ENCODE assay signal across 6 fruit fly cellular contexts in genomic region chrX:21071693-21072357, dm6.
TF ChIP-seq lines count a peak whose summit lies in the region.

No protein-coding gene starts in this region.

- TF ChIP-seq CTCF in whole organism, embryonic (GFP tag; optimal IDR thresholded peaks at IDR 0.05; lab: Kevin White, UChicago) = no peak

TF ChIP-seq in whole organism, 6 proteins besides CTCF, POLR2A, EP300 and RAD21:
- TF ChIP-seq psq (optimal IDR thresholded peaks at IDR 0.05; lab: Kevin White, UChicago) (no peak), pan (optimal IDR thresholded peaks at IDR 0.05; lab: Kevin White, UChicago) (no peak), usp (GFP tag; optimal IDR thresholded peaks at IDR 0.05; lab: Kevin White, UChicago) (no peak), CG8478 (optimal IDR thresholded peaks at IDR 0.05; lab: Kevin White, UChicago) (no peak), EcR (GFP tag; optimal IDR thresholded peaks at IDR 0.05; lab: Kevin White, UChicago) (peak; percentile 35 to 73)

TF ChIP-seq in whole organism, adult, 20 proteins besides CTCF, POLR2A, EP300 and RAD21 (continues in another document):
- TF ChIP-seq Clk (GFP tag; optimal IDR thresholded peaks at IDR 0.05; lab: Kevin White, UChicago) (no peak), bab1 (GFP tag; optimal IDR thresholded peaks at IDR 0.05; lab: Kevin White, UChicago) (no peak), CG7101 (tag; optimal IDR thresholded peaks at IDR 0.05; lab: Kevin White, UChicago) (no peak), ovo (GFP tag; optimal IDR thresholded peaks at IDR 0.05; lab: Kevin White, UChicago) (peak; percentile 83), cnc (optimal IDR thresholded peaks at IDR 0.05; lab: Kevin White, UChicago) (no peak), CG14711 (tag; optimal IDR thresholded peaks at IDR 0.05; lab: Kevin White, UChicago) (no peak), CG11617 (GFP tag; optimal IDR thresholded peaks at IDR 0.05; lab: Kevin White, UChicago) (no peak), toe (GFP tag; optimal IDR thresholded peaks at IDR 0.05; lab: Kevin White, UChicago) (no peak), Crg-1 (GFP tag; optimal IDR thresholded peaks at IDR 0.05; lab: Kevin White, UChicago) (no peak), Hr96 (GFP tag; optimal IDR thresholded peaks at IDR 0.05; lab: Kevin White, UChicago) (no peak), Mnt (GFP tag; optimal IDR thresholded peaks at IDR 0.05; lab: Kevin White, UChicago) (peak; percentile 9), tj (GFP tag; optimal IDR thresholded peaks at IDR 0.05; lab: Kevin White, UChicago) (peak; percentile 18), CG12768 (GFP tag; optimal IDR thresholded peaks at IDR 0.05; lab: Kevin White, UChicago) (no peak), cic (GFP tag; optimal IDR thresholded peaks at IDR 0.05; lab: Kevin White, UChicago) (peak; percentile 20), pad (GFP tag; optimal IDR thresholded peaks at IDR 0.05; lab: Kevin White, UChicago) (peak; percentile 38), CG33017 (tag; optimal IDR thresholded peaks at IDR 0.05; lab: Kevin White, UChicago) (no peak), CG1620 (GFP tag; optimal IDR thresholded peaks at IDR 0.05; lab: Kevin White, UChicago) (no peak), CG5204 (GFP tag; optimal IDR thresholded peaks at IDR 0.05; lab: Kevin White, UChicago) (no peak)

TF ChIP-seq in whole organism, embryonic, 481 proteins besides CTCF, POLR2A, EP300 and RAD21:
- 0 out of 4 replicates have a peak, but pooled peaks have one; percentile 43 for TF ChIP-seq chinmo (GFP tag; IDR thresholded peaks at IDR 0.05; lab: Robert Waterston, UW; ENCODE audit: partially characterized antibody)
- TF ChIP-seq CG2199 (GFP tag; IDR thresholded peaks at IDR 0.05; lab: Robert Waterston, UW) = 0 out of 3 replicates have a peak, but pooled peaks have one; percentile 23
- peak; percentile 41 to 66 for TF ChIP-seq Trl (optimal IDR thresholded peaks at IDR 0.05; lab: Kevin White, UChicago)
- no peak for TF ChIP-seq Trl (GFP tag; optimal IDR thresholded peaks at IDR 0.05; lab: Kevin White, UChicago)
- TF ChIP-seq trh (GFP tag; optimal IDR thresholded peaks at IDR 0.05; lab: Kevin White, UChicago) = no peak
- no peak for TF ChIP-seq prd (optimal IDR thresholded peaks at IDR 0.05; lab: Kevin White, UChicago)
- no peak for TF ChIP-seq prd (GFP tag; IDR thresholded peaks at IDR 0.05; lab: Robert Waterston, UW)
- TF ChIP-seq nom (GFP tag; optimal IDR thresholded peaks at IDR 0.05; lab: Kevin White, UChicago) = peak; percentile 74
- TF ChIP-seq CG18262 (tag; optimal IDR thresholded peaks at IDR 0.05; lab: Kevin White, UChicago) = no peak
- no peak for TF ChIP-seq CG8089 (GFP tag; optimal IDR thresholded peaks at IDR 0.05; lab: Kevin White, UChicago)
- TF ChIP-seq CG31388 (GFP tag; optimal IDR thresholded peaks at IDR 0.05; lab: Kevin White, UChicago) = no peak
- no peak for TF ChIP-seq pzg (GFP tag; optimal IDR thresholded peaks at IDR 0.05; lab: Kevin White, UChicago)
- peak; percentile 89 for TF ChIP-seq CG3163 (GFP tag; optimal IDR thresholded peaks at IDR 0.05; lab: Kevin White, UChicago)
- TF ChIP-seq CG15479 (GFP tag; optimal IDR thresholded peaks at IDR 0.05; lab: Kevin White, UChicago) = peak; percentile 44
- no peak for TF ChIP-seq Oli (tag; optimal IDR thresholded peaks at IDR 0.05; lab: Kevin White, UChicago)
- peak; percentile 34 for TF ChIP-seq grn (GFP tag; optimal IDR thresholded peaks at IDR 0.05; lab: Kevin White, UChicago)
- no peak for TF ChIP-seq Drgx (GFP tag; IDR thresholded peaks at IDR 0.05; lab: Robert Waterston, UW)
- TF ChIP-seq otp (GFP tag; IDR thresholded peaks at IDR 0.05; lab: Robert Waterston, UW) = no peak

TF ChIP-seq in whole organism, prepupa, 60 proteins besides CTCF, POLR2A, EP300 and RAD21 (continues in another document):
- TF ChIP-seq fkh (GFP tag; optimal IDR thresholded peaks at IDR 0.05; lab: Kevin White, UChicago) = peak; percentile 33
- TF ChIP-seq Ets21C (GFP tag; optimal IDR thresholded peaks at IDR 0.05; lab: Kevin White, UChicago) = no peak
- no peak for TF ChIP-seq Smox (GFP tag; optimal IDR thresholded peaks at IDR 0.05; lab: Kevin White, UChicago)
- TF ChIP-seq CG6276 (GFP tag; optimal IDR thresholded peaks at IDR 0.05; lab: Kevin White, UChicago) = peak; percentile 24
- peak; percentile 37 for TF ChIP-seq dsx (GFP tag; optimal IDR thresholded peaks at IDR 0.05; lab: Kevin White, UChicago; ENCODE audit: poor library complexity, severe bottlenecking)
- TF ChIP-seq vri (GFP tag; optimal IDR thresholded peaks at IDR 0.05; lab: Kevin White, UChicago) = peak; percentile 32
- peak; percentile 48 for TF ChIP-seq CG6854 (GFP tag; optimal IDR thresholded peaks at IDR 0.05; lab: Kevin White, UChicago)
- no peak for TF ChIP-seq topi (GFP tag; optimal IDR thresholded peaks at IDR 0.05; lab: Kevin White, UChicago)
- TF ChIP-seq esn (GFP tag; optimal IDR thresholded peaks at IDR 0.05; lab: Kevin White, UChicago) = no peak
- peak; percentile 64 for TF ChIP-seq CG9139 (GFP tag; optimal IDR thresholded peaks at IDR 0.05; lab: Kevin White, UChicago)
- no peak for TF ChIP-seq CG31627 (GFP tag; optimal IDR thresholded peaks at IDR 0.05; lab: Kevin White, UChicago)
- no peak for TF ChIP-seq OdsH (GFP tag; optimal IDR thresholded peaks at IDR 0.05; lab: Kevin White, UChicago)
- TF ChIP-seq Eip78C (GFP tag; lab: Kevin White, UChicago) = peak; percentile 51
- no peak for TF ChIP-seq achi (GFP tag; optimal IDR thresholded peaks at IDR 0.05; lab: Kevin White, UChicago)
- no peak for TF ChIP-seq Lpt (GFP tag; optimal IDR thresholded peaks at IDR 0.05; lab: Kevin White, UChicago)
- TF ChIP-seq svp (GFP tag; lab: Kevin White, UChicago) = peak; percentile 77
- TF ChIP-seq CG11762 (GFP tag; optimal IDR thresholded peaks at IDR 0.05; lab: Kevin White, UChicago; ENCODE audit: insufficient read depth) = no peak
- no peak for TF ChIP-seq CG32006 (GFP tag; optimal IDR thresholded peaks at IDR 0.05; lab: Kevin White, UChicago)
- 0 out of 3 replicates have a peak, but pooled peaks have one; percentile 19 for TF ChIP-seq CG8119 (GFP tag; IDR thresholded peaks at IDR 0.05; lab: Robert Waterston, UW)

TF ChIP-seq in whole organism, pupa, 21 proteins besides CTCF, POLR2A, EP300 and RAD21 (continues in another document):
- TF ChIP-seq Snoo (tag; optimal IDR thresholded peaks at IDR 0.05; lab: Kevin White, UChicago) (no peak), CG8159 (tag; optimal IDR thresholded peaks at IDR 0.05; lab: Kevin White, UChicago) (no peak), CG8301 (tag; optimal IDR thresholded peaks at IDR 0.05; lab: Kevin White, UChicago) (no peak), Pif1B (GFP tag; optimal IDR thresholded peaks at IDR 0.05; lab: Kevin White, UChicago) (no peak), CG34367 (tag; optimal IDR thresholded peaks at IDR 0.05; lab: Kevin White, UChicago) (no peak), CG13204 (GFP tag; optimal IDR thresholded peaks at IDR 0.05; lab: Kevin White, UChicago) (peak; percentile 67), CG14655 (GFP tag; optimal IDR thresholded peaks at IDR 0.05; lab: Kevin White, UChicago) (no peak), Pif1A (GFP tag; optimal IDR thresholded peaks at IDR 0.05; lab: Kevin White, UChicago) (peak; percentile 16), rn (GFP tag; IDR thresholded peaks at IDR 0.05; lab: Robert Waterston, UW) (no peak), CG10348 (GFP tag; IDR thresholded peaks at IDR 0.05; lab: Robert Waterston, UW) (no peak), CG4496 (GFP tag; IDR thresholded peaks at IDR 0.05; lab: Robert Waterston, UW) (peak; percentile 45; the same call in 1 of the 3 replicates), CG9948 (tag; optimal IDR thresholded peaks at IDR 0.05; lab: Kevin White, UChicago) (no peak), fd96Ca (GFP tag; IDR thresholded peaks at IDR 0.05; lab: Robert Waterston, UW) (no peak), EcR (GFP tag; optimal IDR thresholded peaks at IDR 0.05; lab: Kevin White, UChicago) (peak; percentile 96), CG17806 (tag; optimal IDR thresholded peaks at IDR 0.05; lab: Kevin White, UChicago) (no peak), CG15710 (tag; optimal IDR thresholded peaks at IDR 0.05; lab: Kevin White, UChicago) (peak; percentile 16), CG12605 (GFP tag; IDR thresholded peaks at IDR 0.05; lab: Robert Waterston, UW) (0 out of 2 replicates have a peak, but pooled peaks have one; percentile 29), D1 (tag; optimal IDR thresholded peaks at IDR 0.05; lab: Kevin White, UChicago) (no peak), CG32121 (GFP tag; IDR thresholded peaks at IDR 0.05; lab: Robert Waterston, UW) (no peak), Ets98B (GFP tag; IDR thresholded peaks at IDR 0.05; lab: Robert Waterston, UW) (no peak; the same call in 1 of the 2 replicates)

TF ChIP-seq in whole organism, wandering third instar larva, 38 proteins besides CTCF, POLR2A, EP300 and RAD21 (continues in another document):
- no peak for TF ChIP-seq Rel (GFP tag; optimal IDR thresholded peaks at IDR 0.05; lab: Kevin White, UChicago)
- peak; percentile 55 for TF ChIP-seq Rel (tag; optimal IDR thresholded peaks at IDR 0.05; lab: Kevin White, UChicago)
- TF ChIP-seq tai (GFP tag; optimal IDR thresholded peaks at IDR 0.05; lab: Kevin White, UChicago) = no peak
- peak; percentile 38 for TF ChIP-seq Dif (GFP tag; optimal IDR thresholded peaks at IDR 0.05; lab: Kevin White, UChicago; ENCODE audit: partially characterized antibody)
- TF ChIP-seq foxo (GFP tag; optimal IDR thresholded peaks at IDR 0.05; lab: Kevin White, UChicago) = no peak
- TF ChIP-seq GATAd (GFP tag; optimal IDR thresholded peaks at IDR 0.05; lab: Kevin White, UChicago) = no peak
- TF ChIP-seq woc (GFP tag; optimal IDR thresholded peaks at IDR 0.05; lab: Kevin White, UChicago) = no peak
- peak; percentile 53 for TF ChIP-seq fru (GFP tag; optimal IDR thresholded peaks at IDR 0.05; lab: Kevin White, UChicago)
- TF ChIP-seq dl (GFP tag; optimal IDR thresholded peaks at IDR 0.05; lab: Kevin White, UChicago; ENCODE audit: insufficient read depth in 1 of 2, partially characterized antibody in 2 of 2) = peak in 1 of 2 experiments; percentile 67
- peak; percentile 8 for TF ChIP-seq rgr (GFP tag; optimal IDR thresholded peaks at IDR 0.05; lab: Kevin White, UChicago)
- TF ChIP-seq HLH106 (tag; optimal IDR thresholded peaks at IDR 0.05; lab: Kevin White, UChicago) = no peak
- no peak for TF ChIP-seq Jra (GFP tag; optimal IDR thresholded peaks at IDR 0.05; lab: Kevin White, UChicago)
- TF ChIP-seq CrebA (GFP tag; optimal IDR thresholded peaks at IDR 0.05; lab: Kevin White, UChicago; ENCODE audit: borderline replicate concordance) = peak; percentile 26
- no peak for TF ChIP-seq CG32264 (GFP tag; optimal IDR thresholded peaks at IDR 0.05; lab: Kevin White, UChicago)
- peak; percentile 38 for TF ChIP-seq h (GFP tag; optimal IDR thresholded peaks at IDR 0.05; lab: Kevin White, UChicago)
- no peak for TF ChIP-seq Vsx2 (GFP tag; optimal IDR thresholded peaks at IDR 0.05; lab: Kevin White, UChicago; ENCODE audit: partially characterized antibody)
- no peak for TF ChIP-seq usp (GFP tag; optimal IDR thresholded peaks at IDR 0.05; lab: Kevin White, UChicago)
- no peak for TF ChIP-seq brk (GFP tag; optimal IDR thresholded peaks at IDR 0.05; lab: Kevin White, UChicago)
- no peak for TF ChIP-seq OdsH (GFP tag; optimal IDR thresholded peaks at IDR 0.05; lab: Kevin White, UChicago)
- no peak for TF ChIP-seq pan (optimal IDR thresholded peaks at IDR 0.05; lab: Kevin White, UChicago)
- TF ChIP-seq N (GFP tag; optimal IDR thresholded peaks at IDR 0.05; lab: Kevin White, UChicago) = no peak
- TF ChIP-seq Hr78 (GFP tag; optimal IDR thresholded peaks at IDR 0.05; lab: Kevin White, UChicago) = no peak
